Worm (Caenorhabditis elegans) whole organism, L2 larva: ENCODE data around the gene F43C9.1.

Experiments used
- C34F6.9 ChIP-seq: fragments of 150-350 bp; optimal IDR thresholded peaks from 2 replicates; lab custom pipeline; 2014; ENCODE audit warnings: missing biosample characterization, missing genetic modification characterization
- F13H6.1 ChIP-seq: sonication (generic microtip); optimal IDR thresholded peaks from 2 replicates; lab custom pipeline; 2016; ENCODE audit warnings: missing genetic modification characterization, missing compliant biosample characterization
- Y55F3AM.14 ChIP-seq: fragments of 200-800 bp; sonication (Bioruptor generic); optimal IDR thresholded peaks from 2 replicates; lab custom pipeline; 2018; ENCODE audit warnings: mild to moderate bottlenecking, missing genetic modification characterization, missing compliant biosample characterization
- ZK546.5 ChIP-seq: sonication (generic microtip); optimal IDR thresholded peaks from 2 replicates; lab custom pipeline; 2017; ENCODE audit warnings: missing biosample characterization, missing genetic modification characterization
- ama-1 ChIP-seq: fragments of 150-350 bp; optimal IDR thresholded peaks from 2 replicates; lab custom pipeline; 2018; ENCODE audit warnings: inconsistent platforms
- blmp-1 ChIP-seq: sonication (generic microtip); optimal IDR thresholded peaks from 2 replicates; lab custom pipeline; 2017; ENCODE audit warnings: missing genetic modification characterization, mild to moderate bottlenecking, missing compliant biosample characterization, antibody characterized with exemption, moderate library complexity; ENCODE audit not compliant: insufficient read depth
- crh-2 ChIP-seq: sonication (generic microtip); optimal IDR thresholded peaks from 2 replicates; lab custom pipeline; 2017; ENCODE audit warnings: missing biosample characterization, missing genetic modification characterization
- egl-27 ChIP-seq: sonication (generic microtip); optimal IDR thresholded peaks from 3 replicates; lab custom pipeline; 2017; ENCODE audit warnings: missing biosample characterization, missing genetic modification reagents, missing genetic modification characterization
- elt-3 ChIP-seq: sonication (generic microtip); optimal IDR thresholded peaks from 2 replicates; lab custom pipeline; 2017; ENCODE audit warnings: missing biosample characterization, missing genetic modification characterization
- fos-1 ChIP-seq: fragments of 150-350 bp; optimal IDR thresholded peaks from 2 replicates; lab custom pipeline; 2014; ENCODE audit warnings: missing biosample characterization, missing genetic modification characterization
- gmeb-1 ChIP-seq: fragments of 150-350 bp; optimal IDR thresholded peaks from 2 replicates; lab custom pipeline; 2014; ENCODE audit warnings: missing biosample characterization, missing genetic modification characterization
- lin-13 ChIP-seq: fragments of 150-350 bp; optimal IDR thresholded peaks from 2 replicates; lab custom pipeline; 2014; ENCODE audit warnings: missing biosample characterization, missing genetic modification reagents, missing genetic modification characterization
- lsy-2 ChIP-seq, 2 experiments: fragments of 150-350 bp in 1 of 2; sonication (generic microtip) in 1 of 2; optimal IDR thresholded peaks; 2 replicates each; lab custom pipeline; 2014 to 2017; ENCODE audit warnings: missing biosample characterization in 2 of 2, missing genetic modification characterization in 2 of 2
- mab-5 ChIP-seq: fragments of 150-350 bp; optimal IDR thresholded peaks from 2 replicates; lab custom pipeline; 2014; ENCODE audit warnings: missing biosample characterization, missing genetic modification characterization
- mbf-1 ChIP-seq: sonication (generic microtip); optimal IDR thresholded peaks from 2 replicates; lab custom pipeline; 2017; ENCODE audit warnings: missing biosample characterization, missing genetic modification characterization
- nhr-10 ChIP-seq: sonication (generic microtip); optimal IDR thresholded peaks from 2 replicates; lab custom pipeline; 2017; ENCODE audit warnings: missing biosample characterization, missing genetic modification characterization
- nhr-11 ChIP-seq: fragments of 150-350 bp; optimal IDR thresholded peaks from 2 replicates; lab custom pipeline; 2014; ENCODE audit warnings: missing biosample characterization, missing genetic modification characterization
- nhr-129 ChIP-seq: fragments of 150-350 bp; optimal IDR thresholded peaks from 2 replicates; lab custom pipeline; 2014; ENCODE audit warnings: missing biosample characterization, missing genetic modification characterization
- nhr-21 ChIP-seq: fragments of 150-350 bp; optimal IDR thresholded peaks from 2 replicates; lab custom pipeline; 2014; ENCODE audit warnings: missing biosample characterization, missing genetic modification characterization
- nhr-23 ChIP-seq: fragments of 150-350 bp; optimal IDR thresholded peaks from 2 replicates; lab custom pipeline; 2014; ENCODE audit warnings: missing biosample characterization, missing genetic modification reagents, missing genetic modification characterization
- nhr-25 ChIP-seq: fragments of 150-350 bp; sonication (generic microtip); optimal IDR thresholded peaks from 3 replicates; lab custom pipeline; 2014; ENCODE audit warnings: missing biosample characterization, missing genetic modification characterization
- nhr-6 ChIP-seq: fragments of 150-350 bp; optimal IDR thresholded peaks from 2 replicates; lab custom pipeline; 2014; ENCODE audit warnings: missing biosample characterization, missing genetic modification characterization
- sem-4 ChIP-seq: fragments of 150-350 bp; optimal IDR thresholded peaks from 2 replicates; lab custom pipeline; 2014; ENCODE audit warnings: missing biosample characterization, missing genetic modification reagents, missing genetic modification characterization
- skn-1 ChIP-seq: sonication (generic microtip); optimal IDR thresholded peaks from 2 replicates; lab custom pipeline; 2017; ENCODE audit warnings: missing biosample characterization, missing genetic modification characterization
- sma-3 ChIP-seq: sonication (generic microtip); optimal IDR thresholded peaks from 2 replicates; lab custom pipeline; 2016; ENCODE audit warnings: missing genetic modification reagents, missing genetic modification characterization, missing compliant biosample characterization
- sma-9 ChIP-seq, 2 experiments: fragments of 150-350 bp in 1 of 2; sonication (generic microtip) in 1 of 2; optimal IDR thresholded peaks; 2 replicates each; lab custom pipeline; 2014 to 2016; ENCODE audit warnings: missing genetic modification characterization in 2 of 2, mild to moderate bottlenecking in 1 of 2, missing biosample characterization in 1 of 2, missing compliant biosample characterization in 1 of 2, missing genetic modification reagents in 1 of 2, moderate library complexity in 1 of 2
- snpc-4 ChIP-seq: fragments of 150-350 bp; optimal IDR thresholded peaks from 2 replicates; lab custom pipeline; 2014; ENCODE audit warnings: missing biosample characterization, missing genetic modification characterization
- unc-55 ChIP-seq: fragments of 150-350 bp; sonication (generic microtip); optimal IDR thresholded peaks from 3 replicates; lab custom pipeline; 2014; ENCODE audit warnings: missing biosample characterization, missing genetic modification reagents, missing genetic modification characterization
- zag-1 ChIP-seq: fragments of 150-350 bp; optimal IDR thresholded peaks from 2 replicates; lab custom pipeline; 2014; ENCODE audit warnings: missing biosample characterization, missing genetic modification characterization
- ztf-4 ChIP-seq: fragments of 150-350 bp; optimal IDR thresholded peaks from 2 replicates; lab custom pipeline; 2014; ENCODE audit warnings: missing biosample characterization, missing genetic modification characterization

The F43C9.1 gene

ce11 chrX:4808737-4809136 is 15.7 kb downstream of the F43C9.1 start:
- TF ChIP-seq nhr-21 (tag; lab: Kevin White, UChicago), result peak; percentile 28
- TF ChIP-seq blmp-1 (tag; lab: Kevin White, UChicago), result peak; percentile 36
- no peak for TF ChIP-seq lin-13

DNA sequence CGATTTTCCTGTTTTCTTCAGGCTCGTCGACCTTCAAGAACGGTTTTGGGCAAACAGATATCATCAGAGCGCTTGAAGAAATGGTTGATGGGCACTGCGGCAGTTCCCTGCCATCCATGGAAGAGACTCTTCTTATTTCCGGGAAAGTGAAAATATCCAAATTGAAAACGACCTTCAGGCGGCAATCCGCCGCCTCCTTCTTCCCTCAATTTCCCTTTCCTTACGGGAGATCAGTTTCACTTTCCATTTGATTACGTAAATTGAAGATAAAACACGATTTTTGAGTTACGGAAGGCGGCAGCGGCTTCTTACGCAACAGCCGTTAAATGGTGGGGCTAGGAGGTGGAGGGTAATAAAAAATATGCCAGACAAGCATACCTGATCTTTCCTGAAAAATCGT is 16.1 kb downstream of the F43C9.1 start:
- no peak for TF ChIP-seq sma-3
- peak; percentile 88 for TF ChIP-seq blmp-1 (tag; lab: Kevin White, UChicago)
- TF ChIP-seq nhr-10 (tag; lab: Kevin White, UChicago), result no peak
- TF ChIP-seq ztf-4 (tag; lab: Kevin White, UChicago), result no peak
- TF ChIP-seq nhr-129 (tag; lab: Kevin White, UChicago), result no peak
- no peak for TF ChIP-seq mab-5 (tag; lab: Kevin White, UChicago)

DNA sequence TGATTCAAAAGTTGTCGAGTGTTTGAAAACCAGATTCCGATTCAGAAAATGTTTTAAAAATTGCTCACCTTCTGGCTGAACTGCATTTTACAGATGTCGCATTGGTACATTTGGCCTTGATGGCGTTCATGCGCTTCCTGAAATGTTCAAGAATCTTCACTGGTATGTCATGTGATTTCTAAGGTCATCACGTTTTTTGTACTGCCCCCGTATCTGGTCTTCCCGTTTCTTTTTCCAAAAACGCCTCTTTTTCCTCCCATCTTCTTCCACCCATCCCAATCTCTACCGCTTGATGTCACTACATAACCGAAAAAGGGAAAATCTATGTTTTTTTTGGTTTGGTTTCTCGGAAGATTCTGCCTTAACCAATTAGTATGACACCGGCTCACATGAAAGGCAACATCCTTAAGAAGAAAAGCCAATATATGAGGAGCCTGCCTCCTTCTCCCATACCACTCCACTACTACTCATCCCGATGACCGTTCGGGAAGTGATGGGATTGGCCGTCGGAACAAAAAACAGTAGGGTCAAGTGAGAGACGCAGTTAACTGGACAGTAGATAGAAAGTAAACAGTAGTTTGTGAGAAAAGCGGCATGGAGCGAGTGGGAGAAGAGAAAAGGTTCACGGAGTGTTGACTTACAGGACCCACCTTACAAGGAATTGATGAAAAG is 16.8 kb downstream of the F43C9.1 start:
- TF ChIP-seq nhr-25 (tag; lab: Kevin White, UChicago), result peak; percentile 51
- peak; percentile 18 for TF ChIP-seq nhr-129 (tag; lab: Kevin White, UChicago)
- no peak for TF ChIP-seq sem-4 (tag; lab: Kevin White, UChicago)
- TF ChIP-seq egl-27 (tag; lab: Kevin White, UChicago), result no peak
- TF ChIP-seq, all 48 proteins: peak for 2

ce11 chrX:4811242-4811641 is 18.2 kb downstream of the F43C9.1 start, which contains the start of gene ztf-16:
Gene ztf-16, minus strand, starts transcription at chrX:4811540.
- TF ChIP-seq lsy-2 (tag; optimal IDR thresholded peaks at IDR 0.05; lab: Kevin White, UChicago) (no peak), snpc-4 (tag; lab: Kevin White, UChicago) (no peak), zag-1 (tag; lab: Kevin White, UChicago) (no peak)

ce11 chrX:4813115-4813732 is 20.1 kb downstream of the F43C9.1 start:
- TF ChIP-seq sma-3 (peak; percentile 42), fos-1 (no peak), nhr-11 (tag; lab: Kevin White, UChicago) (no peak), Y55F3AM.14 (GFP tag; lab: Kevin White, UChicago) (peak; percentile 38), nhr-25 (tag; lab: Kevin White, UChicago) (peak; percentile 39), crh-2 (tag; lab: Kevin White, UChicago) (peak; percentile 4), elt-3 (tag; lab: Kevin White, UChicago) (no peak), blmp-1 (tag; lab: Kevin White, UChicago) (peak; percentile 53), F13H6.1 (peak; percentile 19)

- TF ChIP-seq skn-1 (tag; lab: Kevin White, UChicago) (no peak), nhr-6 (tag; lab: Kevin White, UChicago) (no peak), ama-1 (lab: Kevin White, UChicago) (no peak), ZK546.5 (tag; lab: Kevin White, UChicago) (no peak), nhr-129 (tag; lab: Kevin White, UChicago) (peak; percentile 47), nhr-21 (tag; lab: Kevin White, UChicago) (peak; percentile 4), sma-9 (GFP tag; optimal IDR thresholded peaks at IDR 0.05; lab: Kevin White, UChicago) (peak; percentile 9), sma-9 (tag; optimal IDR thresholded peaks at IDR 0.05; lab: Kevin White, UChicago) (no peak), fos-1 (no peak), nhr-10 (tag; lab: Kevin White, UChicago) (no peak), gmeb-1 (peak; percentile 37), unc-55 (GFP tag; lab: Kevin White, UChicago) (peak; percentile 43), mbf-1 (tag; lab: Kevin White, UChicago) (no peak), nhr-11 (tag; lab: Kevin White, UChicago) (no peak), mab-5 (tag; lab: Kevin White, UChicago) (no peak), nhr-23 (no peak), lsy-2 (tag; optimal IDR thresholded peaks at IDR 0.05; lab: Kevin White, UChicago) (peak; percentile 84 to 97), C34F6.9 (peak; percentile 41), crh-2 (tag; lab: Kevin White, UChicago) (peak; percentile 40), sma-3 (peak; percentile 3)
- TF ChIP-seq, all 48 proteins: peak for 9
Measured at ce11 chrX:4818252-4818651, 25.2 kb downstream of the F43C9.1 start, which contains the start of gene R08E3.3. Gene R08E3.3, plus strand, starts transcription at chrX:4818593.
